Worm (Caenorhabditis elegans): ENCODE data around the gene mtss-1.

mtss-1 gene

DNA sequence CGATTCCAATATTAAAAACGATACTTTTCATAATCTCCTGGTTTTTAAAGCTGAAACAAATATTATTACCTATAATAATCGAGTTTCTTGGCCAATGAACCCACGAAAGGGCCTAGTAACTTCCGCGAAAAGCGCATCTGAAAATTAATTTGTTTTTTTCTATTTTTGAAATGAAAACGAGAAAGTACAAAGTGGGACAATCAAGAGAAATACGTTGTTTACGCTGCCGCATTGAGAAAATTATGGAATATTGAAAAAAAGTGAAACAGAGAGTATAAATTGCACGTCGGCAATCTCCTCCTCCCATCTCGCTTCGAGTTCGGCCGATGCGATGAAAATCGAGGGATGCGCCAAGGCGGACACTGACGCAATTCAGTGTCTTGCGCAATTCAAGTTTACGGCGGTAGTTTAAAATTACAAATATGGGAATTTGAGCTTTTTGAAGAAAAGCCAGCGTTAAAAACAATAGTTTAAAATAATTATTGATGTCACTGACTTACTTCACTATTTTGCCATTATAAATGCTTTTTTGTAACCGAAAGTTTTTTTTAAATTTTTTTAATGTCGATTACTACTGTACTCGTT lies 26.7 kb upstream of the mtss-1 start, which contains the start of gene pdhk-2 (continued):
- no peak for TF ChIP-seq egl-44 (GFP tag; IDR thresholded peaks at IDR 0.05)
- TF ChIP-seq egrh-3 (GFP tag; IDR thresholded peaks at IDR 0.05), result no peak
- TF ChIP-seq dpff-1 (tag; optimal IDR thresholded peaks at IDR 0.05), result no peak
- TF ChIP-seq cebp-2 (GFP tag; IDR thresholded peaks at IDR 0.05), result no peak
- TF ChIP-seq ztf-26 (tag; optimal IDR thresholded peaks at IDR 0.05), result peak; percentile 81
- no peak for TF ChIP-seq unc-62 (GFP tag; optimal IDR thresholded peaks at IDR 0.05)
- peak; percentile 68 for TF ChIP-seq ceh-91 (GFP tag; IDR thresholded peaks at IDR 0.05)
- no peak for TF ChIP-seq aptf-2 (GFP tag; conservative IDR thresholded peaks at IDR 0.05)
- TF ChIP-seq ceh-100 (GFP tag; IDR thresholded peaks at IDR 0.05), result peak; percentile 64
- TF ChIP-seq ccch-3 (GFP tag; optimal IDR thresholded peaks at IDR 0.05), result no peak
- no peak for TF ChIP-seq ztf-28 (GFP tag; IDR thresholded peaks at IDR 0.05)
- TF ChIP-seq hmg-20 (GFP tag; IDR thresholded peaks at IDR 0.05), result peak; percentile 75; the same call in 1 of the 2 replicates
- TF ChIP-seq K11D2.4 (GFP tag; IDR thresholded peaks at IDR 0.05), result no peak; the same call in none of the 2 replicates
- peak; percentile 73 for TF ChIP-seq madf-8 (GFP tag; conservative IDR thresholded peaks at IDR 0.05)
- peak; percentile 74 for TF ChIP-seq tbp1 (GFP tag; optimal IDR thresholded peaks at IDR 0.05)
- peak; percentile 74 for TF ChIP-seq lir-1 (GFP tag; conservative IDR thresholded peaks at IDR 0.05)
- no peak for TF ChIP-seq F57A8.1 (GFP tag; optimal IDR thresholded peaks at IDR 0.05)
- peak; percentile 81 for TF ChIP-seq attf-3 (GFP tag; conservative IDR thresholded peaks at IDR 0.05)
- TF ChIP-seq let-607 (tag; optimal IDR thresholded peaks at IDR 0.05), result peak; percentile 39 to 71
- no peak for TF ChIP-seq bed-2 (GFP tag; IDR thresholded peaks at IDR 0.05)
- TF ChIP-seq ekl-4 (GFP tag; IDR thresholded peaks at IDR 0.05), result peak; percentile 88
- peak; percentile 15 for TF ChIP-seq mes-4 (tag; optimal IDR thresholded peaks at IDR 0.05)
- no peak for TF ChIP-seq F57C9.4 (tag; optimal IDR thresholded peaks at IDR 0.05)
- peak; percentile 88 for TF ChIP-seq B0336.3 (GFP tag; IDR thresholded peaks at IDR 0.05)
- peak; percentile 3 for TF ChIP-seq ets-4 (GFP tag; optimal IDR thresholded peaks at IDR 0.05)
- TF ChIP-seq mcd-1 (GFP tag; IDR thresholded peaks at IDR 0.05), result peak; percentile 93
- no peak for TF ChIP-seq ceh-79 (tag; optimal IDR thresholded peaks at IDR 0.05)
- peak; percentile 70 for TF ChIP-seq K12H6.12 (tag; optimal IDR thresholded peaks at IDR 0.05)
- no peak for TF ChIP-seq nhr-27 (tag; optimal IDR thresholded peaks at IDR 0.05)
- 0 out of 2 replicates have a peak, but pooled peaks have one; percentile 21 for TF ChIP-seq bed-1 (GFP tag; IDR thresholded peaks at IDR 0.05)
- no peak for TF ChIP-seq nhr-120 (GFP tag; IDR thresholded peaks at IDR 0.05)
- no peak for TF ChIP-seq hlh-12 (tag; optimal IDR thresholded peaks at IDR 0.05)
- TF ChIP-seq aptf-3 (GFP tag; IDR thresholded peaks at IDR 0.05), result no peak
- TF ChIP-seq nfya-1 (tag; optimal IDR thresholded peaks at IDR 0.05; ENCODE audit: borderline replicate concordance, insufficient read depth), result no peak
- TF ChIP-seq snpc-1.1 (tag; optimal IDR thresholded peaks at IDR 0.05; ENCODE audit: insufficient read depth), result no peak
- no peak for TF ChIP-seq nhr-179 (tag; optimal IDR thresholded peaks at IDR 0.05)
- peak; percentile 99 for TF ChIP-seq lin-54 (GFP tag; optimal IDR thresholded peaks at IDR 0.05)
- TF ChIP-seq tbx-9 (tag; optimal IDR thresholded peaks at IDR 0.05; ENCODE audit: borderline replicate concordance), result no peak
- TF ChIP-seq mel-28 (tag; optimal IDR thresholded peaks at IDR 0.05; ENCODE audit: borderline replicate concordance), result no peak
- peak; percentile 70; the same call in 1 of the 2 replicates for TF ChIP-seq Y56A3A.18 (GFP tag; IDR thresholded peaks at IDR 0.05)
- no peak for TF ChIP-seq hlh-26 (GFP tag; conservative IDR thresholded peaks at IDR 0.05)
- no peak for TF ChIP-seq F39B2.1 (GFP tag; IDR thresholded peaks at IDR 0.05)
- no peak for TF ChIP-seq sptf-2 (GFP tag; optimal IDR thresholded peaks at IDR 0.05)
- no peak for TF ChIP-seq egl-18 (GFP tag; IDR thresholded peaks at IDR 0.05)
- peak; percentile 85 to 98 (median 89) for TF ChIP-seq lin-35 (GFP tag; optimal IDR thresholded peaks at IDR 0.05)
- TF ChIP-seq ceh-40 (GFP tag; IDR thresholded peaks at IDR 0.05), result no peak
- TF ChIP-seq F23B12.7 (tag; optimal IDR thresholded peaks at IDR 0.05; ENCODE audit: insufficient read depth), result peak; percentile 82
- no peak for TF ChIP-seq lsy-27 (tag; optimal IDR thresholded peaks at IDR 0.05; ENCODE audit: borderline replicate concordance, insufficient read depth)
